Fruit fly (Drosophila melanogaster): ENCODE data around the gene Tango1.

Tango1 gene

dm6 chr2L:6649085-6649754, at the start of gene Tango1, which contains the start of gene CG31635:
Tango1 (plus strand) TSS chr2L:6649388.
CG31635 (minus strand) TSS chr2L:6649114.
- TF ChIP-seq pad (GFP tag; optimal IDR thresholded peaks at IDR 0.05) = peak; percentile 9
- TF ChIP-seq CG12768 (GFP tag; optimal IDR thresholded peaks at IDR 0.05) = no peak
- peak; percentile 0 for TF ChIP-seq cic (GFP tag; optimal IDR thresholded peaks at IDR 0.05)
- TF ChIP-seq CG1620 (GFP tag; optimal IDR thresholded peaks at IDR 0.05) = peak; percentile 8
- TF ChIP-seq Clk (GFP tag; optimal IDR thresholded peaks at IDR 0.05) = no peak
- peak; percentile 32 for TF ChIP-seq CG7101 (tag; optimal IDR thresholded peaks at IDR 0.05)
- peak; percentile 98 for TF ChIP-seq tj (GFP tag; optimal IDR thresholded peaks at IDR 0.05)
- TF ChIP-seq CG7045 (GFP tag; optimal IDR thresholded peaks at IDR 0.05) = peak; percentile 10
- TF ChIP-seq CG14711 (tag; optimal IDR thresholded peaks at IDR 0.05) = peak; percentile 60
- peak; percentile 46 for TF ChIP-seq bab1 (GFP tag; optimal IDR thresholded peaks at IDR 0.05)
- TF ChIP-seq CG11617 (GFP tag; optimal IDR thresholded peaks at IDR 0.05) = no peak

- TF ChIP-seq toe (GFP tag; optimal IDR thresholded peaks at IDR 0.05) = peak; percentile 87
- peak; percentile 93 for TF ChIP-seq CG12768 (GFP tag; optimal IDR thresholded peaks at IDR 0.05)
- peak; percentile 54 for TF ChIP-seq Mnt (GFP tag; optimal IDR thresholded peaks at IDR 0.05)
- peak; percentile 92 for TF ChIP-seq CG7045 (GFP tag; optimal IDR thresholded peaks at IDR 0.05)
- TF ChIP-seq CG11617 (GFP tag; optimal IDR thresholded peaks at IDR 0.05) = peak; percentile 70
- peak; percentile 82 for TF ChIP-seq CG7101 (tag; optimal IDR thresholded peaks at IDR 0.05)
- TF ChIP-seq pad (GFP tag; optimal IDR thresholded peaks at IDR 0.05) = peak; percentile 54
- TF ChIP-seq cnc (optimal IDR thresholded peaks at IDR 0.05) = no peak
- peak; percentile 77 for TF ChIP-seq Hr96 (GFP tag; optimal IDR thresholded peaks at IDR 0.05)
- TF ChIP-seq CG1620 (GFP tag; optimal IDR thresholded peaks at IDR 0.05) = peak; percentile 18
- peak; percentile 47 for TF ChIP-seq cic (GFP tag; optimal IDR thresholded peaks at IDR 0.05)
- TF ChIP-seq CG33017 (tag; optimal IDR thresholded peaks at IDR 0.05) = peak; percentile 90
- no peak for TF ChIP-seq ovo (GFP tag; optimal IDR thresholded peaks at IDR 0.05)
- TF ChIP-seq tj (GFP tag; optimal IDR thresholded peaks at IDR 0.05) = peak; percentile 40
- peak; percentile 90 for TF ChIP-seq CG5204 (GFP tag; optimal IDR thresholded peaks at IDR 0.05)
- peak; percentile 63 for TF ChIP-seq CG14711 (tag; optimal IDR thresholded peaks at IDR 0.05)
- TF ChIP-seq bab1 (GFP tag; optimal IDR thresholded peaks at IDR 0.05) = no peak
- TF ChIP-seq Clk (GFP tag; optimal IDR thresholded peaks at IDR 0.05) = peak; percentile 84
- TF ChIP-seq Crg-1 (GFP tag; optimal IDR thresholded peaks at IDR 0.05) = peak; percentile 5
- TF ChIP-seq kay (GFP tag; ENCODE audit: borderline replicate concordance) = peak; percentile 75
Measured at dm6 chr2L:6601018-6601505, 48.1 kb upstream of the Tango1 start, which contains the start of gene Dpp10. Dpp10 (minus strand) TSS chr2L:6601068.

DNA sequence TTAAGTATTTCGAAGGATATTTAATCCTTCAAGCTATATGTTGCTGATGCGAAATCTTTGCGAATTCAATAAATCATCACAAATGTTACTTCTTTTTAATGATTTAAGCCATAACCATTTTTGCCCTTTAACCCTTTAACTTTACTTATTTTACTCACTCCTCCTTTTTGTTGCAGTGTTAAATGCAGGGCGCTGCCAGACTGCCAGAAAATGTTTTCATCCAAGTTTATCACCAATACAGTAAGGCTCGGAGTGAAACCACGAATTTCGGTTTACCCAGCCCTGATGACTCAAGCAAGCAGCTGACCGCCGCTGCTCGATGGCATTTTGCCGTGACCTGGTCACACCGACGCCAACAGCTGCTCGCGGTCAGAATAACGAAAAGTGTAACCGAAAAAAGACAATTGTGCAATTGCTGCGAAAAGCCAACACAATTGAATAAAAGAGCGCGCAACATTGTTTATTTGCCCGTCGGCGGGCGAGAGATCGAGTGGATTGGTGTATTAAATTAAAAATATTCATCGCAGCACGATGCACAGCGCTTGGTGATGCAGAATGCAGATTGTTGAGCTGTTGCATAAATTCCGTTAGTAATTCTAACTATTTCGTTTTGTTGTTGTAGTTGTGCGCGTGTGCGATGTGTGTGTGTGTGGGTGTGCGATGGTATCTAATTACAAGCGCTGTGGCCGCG, 38.4 kb upstream of the Tango1 start, which contains the start of gene CG11050:
CG11050 (plus strand) TSS at position 329 of the 691 bp plus-strand sequence.
- TF ChIP-seq toe (GFP tag; optimal IDR thresholded peaks at IDR 0.05) (peak; percentile 10), CG11617 (GFP tag; optimal IDR thresholded peaks at IDR 0.05) (peak; percentile 19), CG7101 (tag; optimal IDR thresholded peaks at IDR 0.05) (peak; percentile 50), CG12768 (GFP tag; optimal IDR thresholded peaks at IDR 0.05) (no peak), kay (GFP tag; ENCODE audit: borderline replicate concordance) (peak; percentile 100), pad (GFP tag; optimal IDR thresholded peaks at IDR 0.05) (peak; percentile 3), CG14711 (tag; optimal IDR thresholded peaks at IDR 0.05) (peak; percentile 28), cic (GFP tag; optimal IDR thresholded peaks at IDR 0.05) (peak; percentile 66), tj (GFP tag; optimal IDR thresholded peaks at IDR 0.05) (peak; percentile 67), CG33017 (tag; optimal IDR thresholded peaks at IDR 0.05) (peak; percentile 6), Hr96 (GFP tag; optimal IDR thresholded peaks at IDR 0.05) (peak; percentile 33), CG5204 (GFP tag; optimal IDR thresholded peaks at IDR 0.05) (peak; percentile 13), bab1 (GFP tag; optimal IDR thresholded peaks at IDR 0.05) (peak; percentile 90), Clk (GFP tag; optimal IDR thresholded peaks at IDR 0.05) (peak; percentile 27), CG7045 (GFP tag; optimal IDR thresholded peaks at IDR 0.05) (peak; percentile 65), Crg-1 (GFP tag; optimal IDR thresholded peaks at IDR 0.05) (peak; percentile 60), Mnt (GFP tag; optimal IDR thresholded peaks at IDR 0.05) (peak; percentile 77), ovo (GFP tag; optimal IDR thresholded peaks at IDR 0.05) (peak; percentile 63), CG1620 (GFP tag; optimal IDR thresholded peaks at IDR 0.05) (peak; percentile 68), cnc (optimal IDR thresholded peaks at IDR 0.05) (no peak)

dm6 chr2L:6611374-6612005, 37.7 kb upstream of the Tango1 start:
- TF ChIP-seq kay (GFP tag; ENCODE audit: borderline replicate concordance) = no peak
- peak; percentile 80 for TF ChIP-seq ovo (GFP tag; optimal IDR thresholded peaks at IDR 0.05)

DNA sequence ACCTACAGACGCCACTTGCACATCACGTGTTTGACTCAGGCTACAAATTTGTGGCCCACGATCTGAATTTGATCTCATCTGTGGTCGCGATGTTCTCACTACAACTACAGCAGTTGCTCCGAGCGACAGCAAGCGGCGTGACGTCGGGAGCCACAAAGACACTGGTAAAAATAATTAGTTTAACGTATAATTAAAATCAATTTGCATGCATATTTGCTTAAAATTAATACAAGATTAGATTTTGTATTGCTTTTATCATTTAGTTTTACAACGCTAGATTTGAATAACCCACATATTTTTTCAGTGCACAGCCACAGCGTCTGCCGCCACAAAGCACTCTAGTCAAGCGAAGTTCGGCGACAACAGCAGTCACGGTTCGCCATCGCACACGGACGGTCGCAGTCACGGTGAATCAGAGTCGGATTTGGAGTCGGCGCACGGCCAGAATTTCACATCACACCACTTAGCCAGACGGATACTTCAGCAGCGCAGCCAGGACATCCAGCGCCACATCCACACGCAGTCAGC, 36.6 kb upstream of the Tango1 start:
- TF ChIP-seq CG1620 (GFP tag; optimal IDR thresholded peaks at IDR 0.05) = peak; percentile 100
- peak; percentile 100 for TF ChIP-seq kay (GFP tag; ENCODE audit: borderline replicate concordance)
- TF ChIP-seq CG12768 (GFP tag; optimal IDR thresholded peaks at IDR 0.05) = peak; percentile 100
- TF ChIP-seq CG11617 (GFP tag; optimal IDR thresholded peaks at IDR 0.05) = peak; percentile 100
- peak; percentile 100 for TF ChIP-seq CG7101 (tag; optimal IDR thresholded peaks at IDR 0.05)
- peak; percentile 100 for TF ChIP-seq bab1 (GFP tag; optimal IDR thresholded peaks at IDR 0.05)
- peak; percentile 100 for TF ChIP-seq cic (GFP tag; optimal IDR thresholded peaks at IDR 0.05)
- peak; percentile 100 for TF ChIP-seq Crg-1 (GFP tag; optimal IDR thresholded peaks at IDR 0.05)
- peak; percentile 100 for TF ChIP-seq toe (GFP tag; optimal IDR thresholded peaks at IDR 0.05)
- TF ChIP-seq Clk (GFP tag; optimal IDR thresholded peaks at IDR 0.05) = peak; percentile 100
- peak; percentile 100 for TF ChIP-seq CG5204 (GFP tag; optimal IDR thresholded peaks at IDR 0.05)
- peak; percentile 100 for TF ChIP-seq Mnt (GFP tag; optimal IDR thresholded peaks at IDR 0.05)
- peak in 1 of 2 experiments; percentile 42 for TF ChIP-seq cnc (optimal IDR thresholded peaks at IDR 0.05)
- peak; percentile 100 for TF ChIP-seq CG33017 (tag; optimal IDR thresholded peaks at IDR 0.05)
- peak; percentile 100 for TF ChIP-seq tj (GFP tag; optimal IDR thresholded peaks at IDR 0.05)
- peak; percentile 100 for TF ChIP-seq Hr96 (GFP tag; optimal IDR thresholded peaks at IDR 0.05)
- peak; percentile 98 for TF ChIP-seq pad (GFP tag; optimal IDR thresholded peaks at IDR 0.05)
- peak; percentile 100 for TF ChIP-seq CG7045 (GFP tag; optimal IDR thresholded peaks at IDR 0.05)
- TF ChIP-seq CG14711 (tag; optimal IDR thresholded peaks at IDR 0.05) = peak; percentile 100
- TF ChIP-seq ovo (GFP tag; optimal IDR thresholded peaks at IDR 0.05) = peak; percentile 100

Data from whole organism, adult.